Worm (Caenorhabditis elegans) whole organism, young adult: ENCODE results near the gene mboa-4.

Experiments
- pha-4 ChIP-seq: fragments of 150-350 bp; sonication (generic microtip); optimal IDR thresholded peaks from 2 replicates; lab custom pipeline; 2014; ENCODE audit warnings: missing biosample characterization, missing genetic modification reagents, missing genetic modification characterization
- rcor-1 ChIP-seq: fragments of 200-800 bp; sonication (Bioruptor generic); IDR thresholded peaks from 2 replicates; pipeline ENCODE4 v1.3.6; 2022; ENCODE audit warnings: missing genetic modification reagents, missing genetic modification characterization, missing compliant biosample characterization
- repo-1 ChIP-seq: sonication (generic microtip); optimal IDR thresholded peaks from 2 replicates; lab custom pipeline; 2017; ENCODE audit warnings: mild to moderate bottlenecking, missing genetic modification characterization, missing compliant biosample characterization

DNA sequence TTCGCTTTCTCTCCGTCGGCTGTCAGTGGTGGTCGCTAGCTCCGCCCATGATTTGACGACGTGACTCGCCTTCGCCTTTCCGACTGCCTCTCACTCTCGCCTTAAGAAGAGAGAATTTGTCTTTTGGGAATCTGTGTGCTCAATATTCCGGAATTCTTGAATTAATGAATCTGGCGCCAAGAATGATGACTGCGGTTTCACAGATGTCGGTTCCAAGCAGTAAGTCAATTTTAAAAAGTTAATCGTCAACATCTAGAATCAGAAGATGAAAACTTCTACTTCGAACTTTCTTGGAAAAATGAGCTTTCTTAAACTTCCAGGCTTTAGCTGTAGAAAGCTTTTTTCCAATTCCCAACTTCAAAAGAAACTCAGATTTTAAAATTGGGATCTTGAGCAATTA is 9.9 kb upstream of the mboa-4 start, which contains the start of gene nhr-67:
- TF ChIP-seq repo-1 (tag; lab: Kevin White, UChicago) (no peak), rcor-1 (GFP tag; lab: Robert Waterston, UW) (no peak), pha-4 (tag; lab: Kevin White, UChicago) (no peak)
